Fruit fly (Drosophila melanogaster): ENCODE measurements around the gene CG34284.

Gene CG34284

DNA sequence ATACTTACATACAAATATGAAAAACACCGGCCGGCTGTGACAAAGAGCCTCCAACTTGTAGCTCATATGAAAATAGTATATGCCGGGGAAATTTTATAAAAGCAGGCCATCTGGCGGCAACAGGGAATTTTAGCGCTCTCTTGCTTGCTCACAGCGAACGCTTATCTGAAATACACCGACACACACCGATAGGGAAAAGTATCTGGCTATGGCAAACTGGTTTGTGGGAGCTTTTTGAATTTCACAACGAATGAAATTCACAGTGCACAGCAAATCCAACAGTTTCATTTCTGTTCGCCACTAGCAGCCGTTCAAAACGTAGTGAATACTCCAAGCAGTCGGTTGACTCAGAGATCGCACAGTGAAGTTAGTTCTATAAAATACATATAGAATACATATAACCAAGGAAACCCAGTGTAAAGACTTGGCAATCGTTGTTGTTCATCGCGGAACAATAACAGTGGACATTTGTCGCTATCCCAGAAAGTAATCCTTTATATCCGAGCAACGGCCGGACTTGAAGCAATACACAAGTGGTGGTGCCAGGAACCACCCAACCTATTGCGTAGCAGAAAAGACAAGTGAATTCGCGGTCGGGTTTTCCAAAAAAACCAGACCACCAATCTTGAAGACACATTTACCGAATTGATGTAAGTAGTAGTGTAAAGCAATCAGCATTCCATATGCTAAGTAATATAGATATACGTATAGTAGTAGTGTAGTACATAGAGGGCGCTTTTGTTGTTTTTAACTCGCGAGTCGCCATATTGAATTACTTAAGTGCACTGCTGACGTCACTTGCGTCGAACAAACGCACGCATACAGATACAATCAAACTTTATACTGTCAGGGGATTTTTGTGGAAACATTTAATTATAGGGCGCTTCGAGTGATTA, 15.5 kb upstream of the CG34284 start:
- TF ChIP-seq Dll (optimal IDR thresholded peaks at IDR 0.05) (no peak), CG8478 (optimal IDR thresholded peaks at IDR 0.05) (no peak), EcR (GFP tag; optimal IDR thresholded peaks at IDR 0.05) (peak in 1 of 2 experiments; percentile 13), psq (optimal IDR thresholded peaks at IDR 0.05) (no peak), usp (GFP tag; optimal IDR thresholded peaks at IDR 0.05) (no peak), pan (optimal IDR thresholded peaks at IDR 0.05) (no peak)

DNA sequence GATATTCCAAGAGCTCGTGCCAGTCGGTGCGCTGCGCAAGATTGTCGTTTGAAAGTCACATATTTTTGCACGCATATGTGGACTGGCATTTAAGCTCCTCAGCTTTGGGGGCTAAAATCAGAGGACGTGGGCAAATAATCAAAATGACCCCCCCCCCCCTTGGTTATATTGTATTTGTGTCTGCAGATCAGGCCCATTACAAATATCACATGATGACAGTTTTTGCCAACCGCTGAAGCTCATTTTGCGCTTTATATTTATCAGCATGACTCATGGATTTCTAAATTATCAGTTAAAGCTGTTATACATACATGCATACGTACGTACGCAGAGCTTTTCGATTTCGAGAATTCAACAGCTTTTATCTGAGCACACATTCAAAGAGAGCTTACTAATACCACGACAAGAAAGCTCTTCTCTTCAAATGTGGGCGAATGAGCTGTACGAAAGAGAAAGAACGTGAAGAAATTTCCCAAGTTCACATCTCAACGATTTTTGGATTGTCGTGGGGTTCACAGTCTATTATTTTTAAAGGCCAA, 14.1 kb upstream of the CG34284 start:
- no peak for TF ChIP-seq usp (GFP tag; optimal IDR thresholded peaks at IDR 0.05)
- TF ChIP-seq EcR (GFP tag; optimal IDR thresholded peaks at IDR 0.05): no peak
- no peak for TF ChIP-seq pan (optimal IDR thresholded peaks at IDR 0.05)
- no peak for TF ChIP-seq psq (optimal IDR thresholded peaks at IDR 0.05)
- no peak for TF ChIP-seq Dll (optimal IDR thresholded peaks at IDR 0.05)
- TF ChIP-seq CG8478 (optimal IDR thresholded peaks at IDR 0.05): no peak

DNA sequence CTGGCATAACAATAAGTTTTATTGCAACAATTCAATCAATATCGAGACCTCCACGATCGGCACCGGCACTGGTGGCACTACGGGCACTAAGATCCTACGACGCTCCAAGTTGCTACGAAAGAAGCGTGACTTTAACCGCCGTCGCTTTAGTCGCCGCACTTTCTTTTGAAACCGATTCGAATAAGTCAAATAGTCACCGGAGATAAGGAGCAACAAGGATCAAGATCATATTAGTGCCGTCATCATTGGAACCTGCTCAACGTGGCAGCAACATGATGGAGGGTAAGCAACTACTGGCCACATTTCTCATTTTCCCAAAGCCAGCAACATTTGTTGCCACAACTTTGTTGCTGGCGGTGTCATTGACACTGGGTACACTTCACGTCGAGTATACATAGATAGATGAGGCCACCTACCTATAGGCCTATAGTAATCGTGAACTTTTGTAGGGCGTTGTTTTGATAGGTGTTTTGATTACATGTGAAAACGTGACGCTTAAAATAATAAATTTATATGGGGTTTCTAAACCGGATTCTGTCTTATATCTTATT, 13.0 kb upstream of the CG34284 start:
- no peak for TF ChIP-seq EcR (GFP tag; optimal IDR thresholded peaks at IDR 0.05)
- TF ChIP-seq pan (optimal IDR thresholded peaks at IDR 0.05): no peak
- no peak for TF ChIP-seq psq (optimal IDR thresholded peaks at IDR 0.05)
- TF ChIP-seq usp (GFP tag; optimal IDR thresholded peaks at IDR 0.05): no peak
- TF ChIP-seq CG8478 (optimal IDR thresholded peaks at IDR 0.05): no peak
- TF ChIP-seq Dll (optimal IDR thresholded peaks at IDR 0.05): no peak

DNA sequence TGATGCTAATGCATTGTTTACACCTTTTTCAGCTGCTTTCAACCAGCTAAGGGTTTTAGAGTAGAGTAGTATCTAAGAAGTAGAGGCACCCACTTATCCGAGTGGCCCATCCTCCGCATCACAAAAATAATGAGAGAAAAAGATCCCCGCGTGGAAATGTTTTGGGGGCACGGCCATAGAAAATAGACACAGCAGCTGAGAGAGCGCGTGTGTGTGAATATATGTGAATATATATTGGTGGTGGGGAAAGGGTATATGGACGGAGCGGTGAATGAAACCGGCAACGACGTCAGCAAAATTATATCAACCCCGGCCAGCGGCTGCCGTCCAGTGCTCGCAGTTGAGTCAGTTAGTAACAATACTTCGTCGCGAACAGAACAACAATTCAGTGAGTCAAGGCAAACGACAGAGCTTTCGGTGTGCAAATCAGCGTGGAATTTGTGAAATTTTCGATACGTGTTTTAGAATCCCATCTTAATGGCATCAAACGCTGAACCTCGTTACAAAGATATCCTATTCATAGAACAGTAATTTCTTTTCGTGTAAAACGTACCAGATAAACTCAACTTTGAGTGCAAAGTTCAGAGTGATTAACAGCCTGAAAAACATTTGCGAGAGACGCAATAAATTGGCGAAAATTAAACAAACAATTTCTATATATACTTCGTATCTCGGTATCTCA, 12.0 kb upstream of the CG34284 start, which contains the start of gene Xrp1:
Gene Xrp1, plus strand, starts transcription at position 375 of the 682 bp plus-strand sequence.
- TF ChIP-seq usp (GFP tag; optimal IDR thresholded peaks at IDR 0.05) (no peak), pan (optimal IDR thresholded peaks at IDR 0.05) (no peak), psq (optimal IDR thresholded peaks at IDR 0.05) (no peak), Dll (optimal IDR thresholded peaks at IDR 0.05) (no peak), CG8478 (optimal IDR thresholded peaks at IDR 0.05) (no peak), EcR (GFP tag; optimal IDR thresholded peaks at IDR 0.05) (no peak)

DNA sequence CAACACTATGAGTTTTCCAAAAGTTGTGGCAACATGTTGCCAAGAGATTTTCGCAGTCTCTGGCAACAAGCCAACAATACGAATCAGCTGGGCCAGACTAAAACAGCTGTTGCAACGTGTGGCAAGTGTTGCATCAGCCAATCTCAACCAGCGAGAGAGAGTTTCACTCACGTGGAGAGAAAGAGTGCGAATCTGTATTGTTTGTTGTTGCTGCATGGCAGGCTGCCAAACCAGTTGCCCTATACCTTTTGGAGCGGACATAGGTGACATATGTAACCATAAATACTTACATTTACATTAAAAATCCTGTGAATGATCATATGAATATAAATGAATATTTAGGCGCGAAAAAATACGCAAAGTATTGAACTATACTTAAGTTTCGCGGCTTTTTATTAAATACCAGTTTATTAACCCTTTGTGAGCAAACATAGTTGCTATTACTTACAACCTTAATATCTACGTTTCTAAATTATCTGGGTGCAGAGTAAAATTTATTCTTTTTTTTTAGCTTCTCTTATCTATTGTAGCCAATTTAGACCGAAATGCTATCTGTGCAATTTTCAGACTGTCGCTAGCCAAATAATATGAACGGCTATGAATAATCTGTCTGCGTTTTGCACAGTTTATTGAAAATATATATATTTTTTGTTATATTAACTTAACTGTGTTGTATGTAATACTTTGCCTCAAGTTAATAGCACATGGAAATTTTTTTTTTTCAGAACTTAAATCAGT, 11.3 kb upstream of the CG34284 start:
- TF ChIP-seq EcR (GFP tag; optimal IDR thresholded peaks at IDR 0.05) (no peak), usp (GFP tag; optimal IDR thresholded peaks at IDR 0.05) (no peak), CG8478 (optimal IDR thresholded peaks at IDR 0.05) (no peak), Dll (optimal IDR thresholded peaks at IDR 0.05) (no peak), pan (optimal IDR thresholded peaks at IDR 0.05) (no peak), psq (optimal IDR thresholded peaks at IDR 0.05) (no peak)

DNA sequence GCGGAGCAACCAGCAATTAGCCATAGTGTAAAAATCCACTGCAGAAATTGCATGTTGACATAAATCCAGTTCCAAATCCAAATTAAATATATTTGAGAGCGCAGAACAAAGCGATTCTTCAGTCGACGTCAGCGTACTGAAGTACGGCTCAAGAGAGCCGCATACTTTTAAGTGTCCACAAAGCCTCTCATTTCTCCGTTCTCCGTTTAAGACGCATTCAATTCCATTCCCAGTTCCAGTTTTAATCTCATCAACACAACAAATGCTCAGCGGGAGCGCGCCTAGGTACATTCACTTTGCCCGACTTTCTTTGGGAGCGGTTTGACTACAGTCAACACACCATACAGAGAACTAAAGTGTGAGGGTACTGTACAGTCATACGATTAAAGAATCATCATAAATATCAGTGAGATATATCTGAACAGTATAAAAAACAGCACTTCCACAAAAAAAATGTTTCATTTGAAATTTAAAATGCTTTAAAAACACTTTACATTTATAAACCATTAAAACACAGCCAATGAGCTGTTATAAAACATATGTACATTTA, 10.1 kb upstream of the CG34284 start, which contains the start of gene Sgsh:
Gene Sgsh, minus strand, starts transcription at position 141 of the 550 bp plus-strand sequence.
- TF ChIP-seq EcR (GFP tag; optimal IDR thresholded peaks at IDR 0.05): no peak
- TF ChIP-seq Dll (optimal IDR thresholded peaks at IDR 0.05): no peak
- no peak for TF ChIP-seq CG8478 (optimal IDR thresholded peaks at IDR 0.05)
- TF ChIP-seq usp (GFP tag; optimal IDR thresholded peaks at IDR 0.05): no peak

DNA sequence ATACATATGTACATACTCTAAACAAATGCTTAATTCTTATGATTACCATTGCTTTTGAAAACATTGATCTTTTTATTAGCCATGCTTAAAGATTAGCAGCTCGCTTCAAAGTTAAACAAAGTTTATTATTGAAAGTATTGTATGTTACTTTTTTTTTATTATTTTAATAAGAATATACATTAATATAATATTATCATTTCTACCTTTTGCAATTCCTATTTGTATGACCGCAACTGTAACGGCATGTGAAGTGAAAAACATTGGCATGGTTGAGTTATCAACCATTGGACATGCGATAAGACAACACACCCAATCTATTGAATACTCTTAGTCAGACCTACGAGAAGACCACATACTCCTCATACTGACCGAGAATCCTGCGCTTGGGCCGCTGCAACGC, 8.2 kb upstream of the CG34284 start:
- TF ChIP-seq Dll (optimal IDR thresholded peaks at IDR 0.05) (no peak), pan (optimal IDR thresholded peaks at IDR 0.05) (no peak), usp (GFP tag; optimal IDR thresholded peaks at IDR 0.05) (no peak), EcR (GFP tag; optimal IDR thresholded peaks at IDR 0.05) (no peak), CG8478 (optimal IDR thresholded peaks at IDR 0.05) (no peak), psq (optimal IDR thresholded peaks at IDR 0.05) (no peak)

DNA sequence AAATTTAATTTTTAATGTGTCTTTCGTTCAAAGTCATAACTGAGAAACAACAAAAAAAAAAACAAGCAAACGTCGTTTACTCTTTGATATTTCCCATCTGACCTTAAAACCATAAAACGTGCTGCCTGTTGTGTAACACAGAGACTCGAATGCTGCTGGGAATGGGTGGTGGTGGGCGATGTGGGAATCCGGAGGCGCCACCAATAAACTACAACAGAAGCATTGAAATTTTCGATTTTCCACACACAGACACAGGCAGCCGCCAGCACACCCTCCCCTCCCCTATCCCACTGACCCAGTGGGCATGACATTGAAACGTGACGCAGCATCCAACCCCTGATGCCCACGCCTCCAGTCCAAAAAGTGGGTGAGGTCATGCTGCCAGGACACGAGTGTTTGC, 7.6 kb upstream of the CG34284 start:
- TF ChIP-seq Dll (optimal IDR thresholded peaks at IDR 0.05): no peak
- no peak for TF ChIP-seq pan (optimal IDR thresholded peaks at IDR 0.05)
- no peak for TF ChIP-seq psq (optimal IDR thresholded peaks at IDR 0.05)

DNA sequence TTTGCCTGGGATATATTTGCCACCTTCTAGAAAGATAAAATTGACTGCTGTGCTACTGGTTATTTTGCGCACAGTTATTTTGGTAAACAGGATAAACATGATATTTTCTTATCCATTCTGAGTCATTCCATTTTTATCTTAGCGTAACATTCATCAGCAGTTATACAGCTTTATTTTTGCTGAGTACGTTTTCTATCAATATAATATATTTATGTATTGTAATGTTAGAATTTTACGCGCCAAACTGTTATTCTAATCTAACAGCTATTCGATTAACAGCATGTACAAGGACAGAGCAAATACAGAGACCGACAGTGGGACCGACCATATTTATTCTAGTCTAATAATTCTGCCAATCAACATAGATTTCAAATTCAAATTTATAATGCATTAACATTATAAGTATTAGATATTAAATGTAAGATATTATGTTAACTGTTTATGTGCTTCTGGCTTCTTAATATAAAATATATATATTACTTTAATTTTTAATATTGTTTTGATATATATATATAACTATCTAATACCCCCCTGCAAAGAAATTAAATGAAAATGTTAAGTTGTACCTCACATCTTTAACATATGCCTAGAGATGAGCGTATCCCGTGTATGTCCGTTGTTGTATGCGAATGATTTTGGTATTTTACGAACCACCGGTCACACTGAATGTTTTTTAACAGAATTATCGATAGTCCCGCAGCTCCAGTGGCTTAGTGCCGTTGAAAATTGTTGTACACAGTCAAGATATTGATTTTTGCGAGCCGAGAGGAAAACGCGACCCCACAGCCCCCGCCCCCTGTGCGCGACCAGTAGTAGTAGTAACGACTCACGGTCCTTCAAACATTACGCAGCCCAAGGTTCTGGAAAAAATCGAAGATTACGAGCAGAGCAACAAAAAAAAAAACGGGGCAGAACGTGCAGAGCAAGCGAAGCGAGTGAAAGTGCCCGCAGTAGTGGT, 3.5 kb upstream of the CG34284 start, which contains the start of gene EndoA:
Gene EndoA, plus strand, starts transcription at position 689 of the 958 bp plus-strand sequence.
- TF ChIP-seq usp (GFP tag; optimal IDR thresholded peaks at IDR 0.05): no peak
- TF ChIP-seq EcR (GFP tag; optimal IDR thresholded peaks at IDR 0.05): no peak
- no peak for TF ChIP-seq pan (optimal IDR thresholded peaks at IDR 0.05)
- no peak for TF ChIP-seq Dll (optimal IDR thresholded peaks at IDR 0.05)
- no peak for TF ChIP-seq psq (optimal IDR thresholded peaks at IDR 0.05)
- no peak for TF ChIP-seq CG8478 (optimal IDR thresholded peaks at IDR 0.05)

DNA sequence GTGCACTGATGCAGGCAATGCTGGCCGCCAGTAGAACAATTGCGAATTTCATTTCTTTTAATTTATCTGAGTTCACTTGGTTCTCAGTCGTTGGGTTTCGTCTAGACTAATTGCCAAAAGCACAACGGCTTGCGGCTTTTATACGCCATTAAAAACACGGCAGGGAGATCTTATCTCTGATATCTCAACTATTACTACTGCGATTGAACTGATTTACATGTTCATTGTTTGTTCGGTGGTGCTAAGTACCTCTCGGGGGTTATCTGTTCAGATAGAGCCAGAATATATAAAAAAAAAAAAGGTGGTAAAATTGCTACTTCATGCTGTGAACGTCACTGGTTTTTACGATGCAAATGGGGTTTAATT, 2.8 kb upstream of the CG34284 start, which contains the start of gene CG14292:
Gene CG14292, minus strand, starts transcription at position 101 of the 366 bp plus-strand sequence.
- no peak for TF ChIP-seq usp (GFP tag; optimal IDR thresholded peaks at IDR 0.05)
- TF ChIP-seq psq (optimal IDR thresholded peaks at IDR 0.05): no peak
- TF ChIP-seq pan (optimal IDR thresholded peaks at IDR 0.05): no peak
- no peak for TF ChIP-seq Dll (optimal IDR thresholded peaks at IDR 0.05)
- TF ChIP-seq EcR (GFP tag; optimal IDR thresholded peaks at IDR 0.05): no peak
- TF ChIP-seq CG8478 (optimal IDR thresholded peaks at IDR 0.05): no peak

All from whole organism.